Worm (Caenorhabditis elegans) whole organism, L4 larva: ENCODE measurements around the gene cec-1.

Experiments used
- F37D6.2 ChIP-seq: sonication (generic microtip); optimal IDR thresholded peaks from 2 replicates; lab custom pipeline; 2016; ENCODE audit warnings: mild to moderate bottlenecking, missing genetic modification characterization, missing compliant biosample characterization
- nhr-77 ChIP-seq: fragments of 150-350 bp; optimal IDR thresholded peaks from 2 replicates; lab custom pipeline; 2014; ENCODE audit warnings: missing biosample characterization, missing genetic modification characterization
- ztf-11 ChIP-seq: fragments of 150-350 bp; optimal IDR thresholded peaks from 2 replicates; lab custom pipeline; 2014; ENCODE audit warnings: missing biosample characterization, missing genetic modification characterization

DNA sequence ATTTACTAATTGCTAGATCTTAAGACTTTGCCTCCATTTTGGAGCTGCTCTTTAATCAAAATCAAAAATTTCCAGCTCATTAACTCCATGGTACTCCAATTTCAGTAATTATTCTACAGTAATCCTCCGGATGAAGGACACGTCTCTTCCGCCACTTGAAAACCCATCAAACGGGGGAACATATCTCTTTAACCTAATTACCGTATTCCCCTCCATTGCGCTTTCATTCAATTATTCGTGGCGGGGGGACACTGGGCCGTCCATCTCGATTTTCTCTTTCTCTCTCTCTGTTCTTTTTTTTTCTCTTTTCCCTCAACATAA lies 9.3 kb upstream of the cec-1 start:
- no peak for TF ChIP-seq F37D6.2 (tag; lab: Kevin White, UChicago)
- no peak for TF ChIP-seq ztf-11 (tag; lab: Kevin White, UChicago)
- no peak for TF ChIP-seq nhr-77
